Fruit fly (Drosophila melanogaster): Measurements from ENCODE around the gene dnt.

Gene dnt

dm6 chr2L:19398317-19399234 lies 35.5 kb upstream of the dnt start, which contains the start of gene CG17544 (continued):
- TF ChIP-seq CG12155 (GFP tag; optimal IDR thresholded peaks at IDR 0.05) (peak; percentile 54), ATbp (GFP tag; optimal IDR thresholded peaks at IDR 0.05) (peak; percentile 70), h (optimal IDR thresholded peaks at IDR 0.05) (no peak), TFAM (GFP tag; optimal IDR thresholded peaks at IDR 0.05) (no peak), Hsf (GFP tag; optimal IDR thresholded peaks at IDR 0.05) (peak; percentile 26), Ada2b (GFP tag; IDR thresholded peaks at IDR 0.05) (peak; percentile 39; the same call in 1 of the 2 replicates), rib (GFP tag; IDR thresholded peaks at IDR 0.05) (peak; percentile 66; the same call in 1 of the 2 replicates), CG11093 (GFP tag; IDR thresholded peaks at IDR 0.05) (peak; percentile 50; the same call in 1 of the 3 replicates), tin (GFP tag; optimal IDR thresholded peaks at IDR 0.05) (peak; percentile 49), shn (GFP tag; optimal IDR thresholded peaks at IDR 0.05) (no peak), tx (GFP tag; optimal IDR thresholded peaks at IDR 0.05) (no peak), nom (GFP tag; optimal IDR thresholded peaks at IDR 0.05) (peak; percentile 70), Hmx (GFP tag; optimal IDR thresholded peaks at IDR 0.05) (no peak), CG3838 (GFP tag; optimal IDR thresholded peaks at IDR 0.05) (no peak), ken (GFP tag; IDR thresholded peaks at IDR 0.05) (no peak; the same call in 2 of the 3 replicates), CG9797 (GFP tag; optimal IDR thresholded peaks at IDR 0.05) (no peak), CG2120 (GFP tag; optimal IDR thresholded peaks at IDR 0.05) (peak; percentile 68), dati (GFP tag; IDR thresholded peaks at IDR 0.05) (no peak), dpn (GFP tag; optimal IDR thresholded peaks at IDR 0.05) (peak; percentile 33 to 73), CG2199 (GFP tag; IDR thresholded peaks at IDR 0.05) (peak; percentile 85; the same call in 2 of the 3 replicates), lilli (GFP tag; optimal IDR thresholded peaks at IDR 0.05) (peak; percentile 27), run (tag; optimal IDR thresholded peaks at IDR 0.05) (peak; percentile 50), Dll (GFP tag; IDR thresholded peaks at IDR 0.05; ENCODE audit: partially characterized antibody) (no peak), Neu2 (GFP tag; optimal IDR thresholded peaks at IDR 0.05; ENCODE audit: borderline replicate concordance) (no peak), toy (GFP tag; IDR thresholded peaks at IDR 0.05) (no peak), Ets97D (GFP tag; optimal IDR thresholded peaks at IDR 0.05) (no peak), insv (GFP tag; optimal IDR thresholded peaks at IDR 0.05) (peak in 1 of 2 experiments; percentile 28), Mes4 (GFP tag; optimal IDR thresholded peaks at IDR 0.05) (no peak), danr (GFP tag; IDR thresholded peaks at IDR 0.05) (peak; percentile 41; the same call in 1 of the 2 replicates), br (optimal IDR thresholded peaks at IDR 0.05) (no peak), wdn (GFP tag; IDR thresholded peaks at IDR 0.05) (peak; percentile 42), CG8944 (GFP tag; optimal IDR thresholded peaks at IDR 0.05) (peak; percentile 33), CG31388 (GFP tag; optimal IDR thresholded peaks at IDR 0.05) (peak; percentile 6), CG18011 (GFP tag; optimal IDR thresholded peaks at IDR 0.05) (peak; percentile 12), Kr (GFP tag; optimal IDR thresholded peaks at IDR 0.05) (no peak), CG1603 (tag; optimal IDR thresholded peaks at IDR 0.05) (peak; percentile 13), Sry-β (GFP tag; optimal IDR thresholded peaks at IDR 0.05) (peak; percentile 87), CG12769 (tag; optimal IDR thresholded peaks at IDR 0.05) (peak; percentile 83), CG9215 (GFP tag; IDR thresholded peaks at IDR 0.05) (peak; percentile 70), CG15696 (tag; optimal IDR thresholded peaks at IDR 0.05) (peak; percentile 71), bsh (GFP tag; optimal IDR thresholded peaks at IDR 0.05) (peak; percentile 72 to 86), prd (optimal IDR thresholded peaks at IDR 0.05) (no peak), prd (GFP tag; IDR thresholded peaks at IDR 0.05) (peak; percentile 71), Med (GFP tag) (peak; percentile 82), eyg (GFP tag; optimal IDR thresholded peaks at IDR 0.05) (no peak), CG8478 (optimal IDR thresholded peaks at IDR 0.05) (no peak), bab2 (GFP tag; optimal IDR thresholded peaks at IDR 0.05) (no peak), repo (GFP tag; optimal IDR thresholded peaks at IDR 0.05) (no peak), Atf3 (GFP tag; optimal IDR thresholded peaks at IDR 0.05) (no peak), CG14441 (GFP tag; IDR thresholded peaks at IDR 0.05) (peak; percentile 41), Sin3A (optimal IDR thresholded peaks at IDR 0.05) (no peak)

All from whole organism, embryonic.